Worm (Caenorhabditis elegans): Measurements from ENCODE around the gene spe-51.

- TF ChIP-seq him-1 (tag; optimal IDR thresholded peaks at IDR 0.05) = no peak
- no peak for TF ChIP-seq W03F9.2 (tag; optimal IDR thresholded peaks at IDR 0.05)
- TF ChIP-seq dao-5 (tag; optimal IDR thresholded peaks at IDR 0.05) = no peak
These were observed 36.2 kb upstream of the spe-51 start for ce11 chrIV:4656380-4656779.

All from whole organism, L4/young adult.